Fruit fly (Drosophila melanogaster) whole organism, embryonic: ENCODE data around the gene CG3448.

Experiments used
- Bdp1 ChIP-seq: fragments of 200-800 bp; sonication (Bioruptor generic); optimal IDR thresholded peaks from 3 replicates; lab custom pipeline; 2016; ENCODE audit warnings: missing biosample characterization, missing genetic modification characterization
- BtbVII ChIP-seq: fragments of 200-800 bp; sonication (Bioruptor generic); optimal IDR thresholded peaks from 3 replicates; lab custom pipeline; 2017; ENCODE audit warnings: missing biosample characterization, mild to moderate bottlenecking, missing genetic modification characterization
- CG10267 ChIP-seq: fragments of 200-800 bp; sonication (Bioruptor generic); optimal IDR thresholded peaks from 2 replicates; lab custom pipeline; 2018; ENCODE audit warnings: missing biosample characterization, mild to moderate bottlenecking, missing genetic modification characterization, moderate library complexity
- CG10321 ChIP-seq: fragments of 200-800 bp; sonication (Bioruptor generic); IDR thresholded peaks from 2 replicates; pipeline ENCODE4 v1.3.6; 2022; ENCODE audit warnings: missing biosample characterization, missing genetic modification characterization
- CG11504 ChIP-seq: fragments of 200-800 bp; sonication (Bioruptor generic); optimal IDR thresholded peaks from 3 replicates; lab custom pipeline; 2019; ENCODE audit warnings: missing biosample characterization, mild to moderate bottlenecking, missing genetic modification characterization, moderate library complexity
- CG12769 ChIP-seq: fragments of 200-800 bp; sonication (Bioruptor generic); optimal IDR thresholded peaks from 2 replicates; lab custom pipeline; 2019; ENCODE audit warnings: missing biosample characterization, mild to moderate bottlenecking, missing genetic modification characterization, moderate library complexity
- CG12942 ChIP-seq: fragments of 200-800 bp; sonication (Bioruptor generic); optimal IDR thresholded peaks from 3 replicates; lab custom pipeline; 2016; ENCODE audit warnings: missing biosample characterization, missing genetic modification characterization
- CG15269 ChIP-seq: fragments of 200-800 bp; sonication (Bioruptor generic); optimal IDR thresholded peaks from 2 replicates; lab custom pipeline; 2018; ENCODE audit warnings: missing biosample characterization, mild to moderate bottlenecking, missing genetic modification characterization, moderate library complexity
- CG15479 ChIP-seq: fragments of 200-800 bp; sonication (Bioruptor generic); optimal IDR thresholded peaks from 3 replicates; lab custom pipeline; 2019; ENCODE audit warnings: missing biosample characterization, mild to moderate bottlenecking, missing genetic modification characterization, moderate library complexity
- CG1647 ChIP-seq: fragments of 200-800 bp; sonication (Bioruptor generic); optimal IDR thresholded peaks from 3 replicates; lab custom pipeline; 2016; ENCODE audit warnings: missing biosample characterization, missing genetic modification characterization
- CG16815 ChIP-seq: fragments of 200-800 bp; sonication (Bioruptor generic); optimal IDR thresholded peaks from 3 replicates; lab custom pipeline; 2017; ENCODE audit warnings: missing biosample characterization, mild to moderate bottlenecking, missing genetic modification characterization
- CG17568 ChIP-seq: fragments of 200-800 bp; sonication (Bioruptor generic); optimal IDR thresholded peaks from 2 replicates; lab custom pipeline; 2018; ENCODE audit warnings: missing biosample characterization, mild to moderate bottlenecking, missing genetic modification characterization, moderate library complexity
- CG17829 ChIP-seq: fragments of 200-800 bp; optimal IDR thresholded peaks from 2 replicates; lab custom pipeline; 2019; ENCODE audit warnings: missing biosample characterization, mild to moderate bottlenecking, missing genetic modification characterization, moderate library complexity
- CG2129 ChIP-seq: fragments of 200-800 bp; sonication (Bioruptor generic); IDR thresholded peaks from 2 replicates; pipeline ENCODE4 v1.3.6; 2022; ENCODE audit warnings: missing biosample characterization, missing genetic modification characterization; ENCODE audit not compliant: partially characterized antibody
- CG30020 ChIP-seq: fragments of 200-800 bp; optimal IDR thresholded peaks from 2 replicates; lab custom pipeline; 2019; ENCODE audit warnings: missing biosample characterization, mild to moderate bottlenecking, missing genetic modification characterization, moderate library complexity
- CG33557 ChIP-seq: fragments of 200-800 bp; sonication (Bioruptor generic); optimal IDR thresholded peaks from 2 replicates; lab custom pipeline; 2019; ENCODE audit warnings: missing biosample characterization, mild to moderate bottlenecking, missing genetic modification characterization, moderate library complexity
- CG43689 ChIP-seq: fragments of 200-800 bp; sonication (Bioruptor generic); IDR thresholded peaks from 2 replicates; pipeline ENCODE4 v1.3.6; 2022; ENCODE audit warnings: missing biosample characterization, missing genetic modification characterization
- CG4404 ChIP-seq: fragments of 200-800 bp; sonication (Bioruptor generic); IDR thresholded peaks from 2 replicates; pipeline ENCODE4 v1.3.6; 2022; ENCODE audit warnings: missing biosample characterization, missing genetic modification characterization
- CG6854 ChIP-seq: fragments of 200-800 bp; sonication (Bioruptor generic); optimal IDR thresholded peaks from 3 replicates; lab custom pipeline; 2017; ENCODE audit warnings: missing biosample characterization, mild to moderate bottlenecking, missing genetic modification characterization
- CG7839 ChIP-seq: fragments of 200-800 bp; sonication (Bioruptor generic); optimal IDR thresholded peaks from 3 replicates; lab custom pipeline; 2018; ENCODE audit warnings: missing biosample characterization, mild to moderate bottlenecking, missing genetic modification characterization, moderate library complexity
- CG8089 ChIP-seq: fragments of 200-800 bp; sonication (Bioruptor generic); optimal IDR thresholded peaks from 3 replicates; lab custom pipeline; 2016; ENCODE audit warnings: missing biosample characterization, missing genetic modification characterization
- CG8290 ChIP-seq, 3 experiments: fragments of 200-800 bp; sonication (Bioruptor generic); optimal IDR thresholded peaks; 2 replicates each; lab custom pipeline; 2016 to 2019; ENCODE audit warnings: missing biosample characterization in 3 of 3, missing genetic modification characterization in 3 of 3, mild to moderate bottlenecking in 2 of 3, moderate library complexity in 1 of 3
- CG8944 ChIP-seq: fragments of 200-800 bp; sonication (Bioruptor generic); optimal IDR thresholded peaks from 3 replicates; lab custom pipeline; 2016; ENCODE audit warnings: missing biosample characterization, missing genetic modification characterization
- CG9876 ChIP-seq: fragments of 200-800 bp; sonication (Bioruptor generic); optimal IDR thresholded peaks from 2 replicates; lab custom pipeline; 2016; ENCODE audit warnings: missing biosample characterization, missing genetic modification characterization
- Dek ChIP-seq: fragments of 200-800 bp; sonication (Bioruptor generic); optimal IDR thresholded peaks from 3 replicates; lab custom pipeline; 2019; ENCODE audit warnings: missing biosample characterization, mild to moderate bottlenecking, missing genetic modification characterization, moderate library complexity
- Ets65A ChIP-seq: fragments of 200-800 bp; sonication (Bioruptor generic); peaks from one replicate; lab custom pipeline; 2016; ENCODE audit warnings: missing biosample characterization, missing genetic modification characterization
- H15 ChIP-seq: fragments of 200-800 bp; sonication (Bioruptor generic); IDR thresholded peaks from 3 replicates; pipeline ENCODE4 v1.3.6; 2022; ENCODE audit warnings: missing biosample characterization, missing genetic modification characterization
- HHEX ChIP-seq: fragments of 200-800 bp; sonication (Bioruptor generic); optimal IDR thresholded peaks from 3 replicates; lab custom pipeline; 2017; ENCODE audit warnings: missing biosample characterization, mild to moderate bottlenecking, missing genetic modification characterization, missing genetic modification reagents
- HmgZ ChIP-seq: fragments of 200-800 bp; sonication (Bioruptor generic); optimal IDR thresholded peaks from 2 replicates; lab custom pipeline; 2018; ENCODE audit warnings: missing biosample characterization, mild to moderate bottlenecking, missing genetic modification characterization
- Hr3 ChIP-seq: fragments of 200-800 bp; sonication (Bioruptor generic); optimal IDR thresholded peaks from 3 replicates; lab custom pipeline; 2016; ENCODE audit warnings: missing biosample characterization, missing genetic modification characterization
- Optix ChIP-seq: fragments of 200-800 bp; sonication (Bioruptor generic); IDR thresholded peaks from 3 replicates; pipeline ENCODE4 v1.3.6; 2022; ENCODE audit warnings: missing biosample characterization, missing genetic modification characterization
- Six4 ChIP-seq: fragments of 200-800 bp; sonication (Bioruptor generic); optimal IDR thresholded peaks from 2 replicates; lab custom pipeline; 2016; ENCODE audit warnings: missing biosample characterization, missing genetic modification characterization
- Sox100B ChIP-seq: fragments of 200-800 bp; sonication (Bioruptor generic); optimal IDR thresholded peaks from 3 replicates; lab custom pipeline; 2018; ENCODE audit warnings: missing biosample characterization, mild to moderate bottlenecking, missing genetic modification characterization
- Xbp1 ChIP-seq: fragments of 200-800 bp; sonication (Bioruptor generic); optimal IDR thresholded peaks from 3 replicates; lab custom pipeline; 2016; ENCODE audit warnings: missing biosample characterization, mild to moderate bottlenecking, missing genetic modification characterization
- al ChIP-seq: fragments of 200-800 bp; sonication (Bioruptor generic); IDR thresholded peaks from 2 replicates; pipeline ENCODE4 v1.3.6; 2022; ENCODE audit warnings: missing biosample characterization, missing genetic modification characterization
- aop ChIP-seq: fragments of 200-800 bp; sonication (Bioruptor generic); IDR thresholded peaks from 2 replicates; pipeline ENCODE4 v1.3.6; 2022; ENCODE audit warnings: missing biosample characterization, missing genetic modification characterization
- corto ChIP-seq: fragments of 200-800 bp; sonication (Bioruptor generic); optimal IDR thresholded peaks from 2 replicates; lab custom pipeline; 2016; ENCODE audit warnings: missing biosample characterization, mild to moderate bottlenecking, missing genetic modification characterization, moderate library complexity
- cwo ChIP-seq: fragments of 200-800 bp; sonication (Bioruptor generic); optimal IDR thresholded peaks from 3 replicates; lab custom pipeline; 2017; ENCODE audit warnings: missing biosample characterization, missing genetic modification characterization, mild to moderate bottlenecking, moderate library complexity, missing genetic modification reagents
- gfzf ChIP-seq: fragments of 200-800 bp; sonication (Bioruptor generic); optimal IDR thresholded peaks from 2 replicates; lab custom pipeline; 2016; ENCODE audit warnings: missing biosample characterization, mild to moderate bottlenecking, missing genetic modification characterization, moderate library complexity
- ham ChIP-seq: fragments of 200-800 bp; sonication (Bioruptor generic); IDR thresholded peaks from 2 replicates; pipeline ENCODE4 v1.3.6; 2022; ENCODE audit warnings: missing biosample characterization, missing genetic modification characterization
- hbn ChIP-seq: fragments of 200-800 bp; sonication (Bioruptor generic); IDR thresholded peaks from 2 replicates; pipeline ENCODE4 v1.3.6; 2022; ENCODE audit warnings: missing biosample characterization, missing genetic modification characterization; ENCODE audit not compliant: partially characterized antibody
- kni ChIP-seq: fragments of 200-800 bp; sonication (Bioruptor generic); optimal IDR thresholded peaks from 3 replicates; lab custom pipeline; 2017; ENCODE audit warnings: mild to moderate bottlenecking, missing biosample characterization, missing genetic modification reagents, missing genetic modification characterization
- knrl ChIP-seq: fragments of 200-800 bp; sonication (Bioruptor generic); IDR thresholded peaks from 3 replicates; pipeline ENCODE4 v1.3.6; 2022; ENCODE audit warnings: missing biosample characterization, missing genetic modification characterization; ENCODE audit not compliant: partially characterized antibody
- pros ChIP-seq: fragments of 200-800 bp; sonication (Bioruptor generic); optimal IDR thresholded peaks from 3 replicates; lab custom pipeline; 2019; ENCODE audit warnings: missing biosample characterization, mild to moderate bottlenecking, missing genetic modification characterization, moderate library complexity
- sens-2 ChIP-seq: fragments of 200-800 bp; sonication (Bioruptor generic); IDR thresholded peaks from 2 replicates; pipeline ENCODE4 v1.3.6; 2022; ENCODE audit warnings: missing biosample characterization, missing genetic modification characterization
- ttk ChIP-seq: fragments of 200-800 bp; sonication (Bioruptor generic); IDR thresholded peaks from 2 replicates; pipeline ENCODE4 v2.1.2; 2022; ENCODE audit warnings: missing biosample characterization, missing genetic modification characterization
- zen ChIP-seq: fragments of 200-800 bp; sonication (Bioruptor generic); optimal IDR thresholded peaks from 3 replicates; lab custom pipeline; 2018; ENCODE audit warnings: missing biosample characterization, mild to moderate bottlenecking, missing genetic modification characterization, moderate library complexity
- zf30C ChIP-seq: fragments of 200-800 bp; sonication (Bioruptor generic); optimal IDR thresholded peaks from 3 replicates; lab custom pipeline; 2018; ENCODE audit warnings: missing biosample characterization, mild to moderate bottlenecking, missing genetic modification characterization

Gene CG3448

DNA sequence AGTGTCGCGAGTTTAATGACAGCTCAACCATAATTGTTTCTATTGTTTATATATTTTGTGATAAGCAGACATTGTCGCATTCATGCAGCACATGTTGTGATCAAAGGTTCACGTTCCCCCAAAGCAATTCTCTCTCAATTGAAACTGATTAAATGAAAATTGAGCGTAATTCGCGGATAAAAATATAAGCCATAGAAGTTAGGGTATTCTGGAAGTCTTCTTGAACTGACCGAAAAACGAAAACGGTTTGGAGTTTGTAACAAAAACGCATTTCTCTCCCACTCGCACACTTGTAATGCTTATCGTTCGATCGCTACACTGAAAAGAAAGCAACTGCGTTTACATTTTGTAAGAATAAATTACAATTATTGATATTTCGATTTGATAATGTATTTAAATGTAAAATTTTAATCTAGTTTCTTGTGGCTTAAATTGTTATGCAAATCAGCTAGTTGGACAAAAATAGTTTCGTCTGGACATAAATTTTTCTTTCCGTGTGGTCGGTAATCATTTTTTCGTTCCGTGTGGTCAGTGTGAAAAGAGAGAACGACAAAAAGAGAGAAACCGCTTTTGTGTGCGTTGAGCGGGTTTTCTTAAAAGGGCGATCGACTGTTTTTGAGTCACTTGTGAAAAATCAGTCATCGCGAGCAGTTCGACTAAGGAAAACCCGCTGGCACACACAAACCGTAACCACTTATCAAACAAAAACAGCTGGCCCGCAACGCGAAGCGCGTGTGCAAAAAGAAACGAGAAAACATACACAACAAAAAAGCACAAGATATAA, 28.5 kb downstream of the CG3448 start, which contains the start of gene aay (continued):
- TF ChIP-seq pros (GFP tag; lab: Kevin White, UChicago) (peak; percentile 87), sens-2 (peak; percentile 96), aop (GFP tag; lab: Robert Waterston, UW) (peak; percentile 84), H15 (GFP tag; lab: Robert Waterston, UW) (peak; percentile 97), CG11504 (tag; lab: Kevin White, UChicago) (peak; percentile 98), corto (GFP tag; lab: Kevin White, UChicago) (peak; percentile 97), CG15269 (tag; lab: Kevin White, UChicago) (peak; percentile 99), al (peak; percentile 96), CG4404 (peak; percentile 98), ttk (GFP tag; lab: Robert Waterston, UW) (peak; percentile 98), CG9876 (GFP tag; lab: Kevin White, UChicago) (peak; percentile 91), HHEX (peak; percentile 98), hbn (no peak), HmgZ (tag; lab: Kevin White, UChicago) (peak; percentile 99), Ets65A (GFP tag; lab: Kevin White, UChicago) (peak; percentile 100), CG8944 (GFP tag; lab: Kevin White, UChicago) (peak; percentile 95), CG10267 (tag; lab: Kevin White, UChicago) (peak; percentile 99), cwo (GFP tag; lab: Kevin White, UChicago) (peak; percentile 97), CG8089 (GFP tag; lab: Kevin White, UChicago) (peak; percentile 97), kni (peak; percentile 95), zf30C (peak; percentile 100), Dek (peak; percentile 99), CG30020 (tag; lab: Kevin White, UChicago) (peak; percentile 89), CG33557 (GFP tag; lab: Kevin White, UChicago) (peak; percentile 98), CG15479 (GFP tag; lab: Kevin White, UChicago) (peak; percentile 71), CG17829 (tag; lab: Kevin White, UChicago) (peak; percentile 99), CG12942 (GFP tag; lab: Kevin White, UChicago) (peak; percentile 99), CG1647 (GFP tag; lab: Kevin White, UChicago) (peak; percentile 98), CG16815 (GFP tag; lab: Kevin White, UChicago) (peak; percentile 98), CG43689 (GFP tag; lab: Robert Waterston, UW) (peak; percentile 90), ham (GFP tag; lab: Robert Waterston, UW) (peak; percentile 92), CG12769 (tag; lab: Kevin White, UChicago) (peak; percentile 98), knrl (GFP tag; lab: Robert Waterston, UW) (no peak; the same call in 2 of the 3 replicates), BtbVII (GFP tag; lab: Kevin White, UChicago) (peak; percentile 99), Optix (GFP tag; lab: Robert Waterston, UW) (peak; percentile 95), zen (tag; lab: Kevin White, UChicago) (peak; percentile 99), Bdp1 (GFP tag; lab: Kevin White, UChicago) (peak; percentile 94), Sox100B (GFP tag; lab: Kevin White, UChicago) (peak; percentile 99), CG8290 (GFP tag; optimal IDR thresholded peaks at IDR 0.05; lab: Kevin White, UChicago) (peak; percentile 99), CG8290 (tag; optimal IDR thresholded peaks at IDR 0.05; lab: Kevin White, UChicago) (peak; percentile 90 to 93), Xbp1 (GFP tag; lab: Kevin White, UChicago) (peak; percentile 99), gfzf (GFP tag; lab: Kevin White, UChicago) (peak; percentile 29), CG6854 (GFP tag; lab: Kevin White, UChicago) (peak; percentile 98), Six4 (GFP tag; lab: Kevin White, UChicago) (peak; percentile 99), CG17568 (GFP tag; lab: Kevin White, UChicago) (peak; percentile 99), CG10321 (GFP tag; lab: Robert Waterston, UW) (peak; percentile 86), CG7839 (tag; lab: Kevin White, UChicago) (peak; percentile 99), CG2129 (no peak), Hr3 (peak; percentile 99)
